Fruit fly (Drosophila melanogaster) whole organism, wandering third instar larva: ENCODE results near the gene CG7878.

Experiments
- Abd-B ChIP-seq: fragments of >200 bp; optimal IDR thresholded peaks from 2 replicates; lab custom pipeline; 2017; ENCODE audit warnings: missing biosample characterization, missing genetic modification characterization
- CG32264 ChIP-seq: fragments of 200-800 bp; sonication (Bioruptor generic); optimal IDR thresholded peaks from 2 replicates; lab custom pipeline; 2016; ENCODE audit warnings: missing biosample characterization, missing genetic modification characterization
- CG9705 ChIP-seq: fragments of 200-800 bp; sonication (Bioruptor generic); optimal IDR thresholded peaks from 2 replicates; lab custom pipeline; 2018; ENCODE audit warnings: missing biosample characterization, mild to moderate bottlenecking, missing genetic modification characterization
- CrebA ChIP-seq: fragments of 200-800 bp; sonication (Bioruptor generic); optimal IDR thresholded peaks from 2 replicates; lab custom pipeline; 2016; ENCODE audit warnings: missing biosample characterization, mild to moderate bottlenecking, missing genetic modification characterization, borderline replicate concordance
- Dfd ChIP-seq: fragments of >200 bp; optimal IDR thresholded peaks from 2 replicates; lab custom pipeline; 2017; ENCODE audit warnings: missing biosample characterization, missing genetic modification characterization
- Dif ChIP-seq: fragments of 200-275, 200-300 bp; sonication (Bioruptor generic); optimal IDR thresholded peaks from 2 replicates; lab custom pipeline; 2018; ENCODE audit warnings: missing biosample characterization, missing genetic modification characterization; ENCODE audit not compliant: partially characterized antibody
- GATAd ChIP-seq: sonication (Bioruptor generic); optimal IDR thresholded peaks from 2 replicates; lab custom pipeline; 2016; ENCODE audit warnings: missing biosample characterization, missing genetic modification characterization
- HLH106 ChIP-seq: fragments of 200-800 bp; optimal IDR thresholded peaks from 3 replicates; lab custom pipeline; 2019; ENCODE audit warnings: missing biosample characterization, mild to moderate bottlenecking, missing genetic modification characterization, moderate library complexity
- Hnf4 ChIP-seq: fragments of 200-800 bp; sonication (Bioruptor generic); optimal IDR thresholded peaks from 2 replicates; lab custom pipeline; 2016; ENCODE audit warnings: missing biosample characterization, mild to moderate bottlenecking, missing genetic modification characterization
- Hr78 ChIP-seq: fragments of >200 bp; optimal IDR thresholded peaks from 2 replicates; lab custom pipeline; 2017; ENCODE audit warnings: missing biosample characterization, missing genetic modification characterization
- Hr83 ChIP-seq: fragments of 200-300 bp; sonication (Bioruptor generic); optimal IDR thresholded peaks from 2 replicates; lab custom pipeline; 2016; ENCODE audit warnings: missing biosample characterization, mild to moderate bottlenecking, missing genetic modification characterization, moderate library complexity; ENCODE audit not compliant: poor library complexity, severe bottlenecking
- Jra ChIP-seq: sonication (Bioruptor generic); optimal IDR thresholded peaks from 2 replicates; lab custom pipeline; 2016; ENCODE audit warnings: missing biosample characterization, missing genetic modification characterization
- Mio ChIP-seq: sonication (Bioruptor generic); optimal IDR thresholded peaks from 2 replicates; lab custom pipeline; 2016; ENCODE audit warnings: missing biosample characterization, missing genetic modification characterization
- Myc ChIP-seq: fragments of >200 bp; optimal IDR thresholded peaks from 2 replicates; lab custom pipeline; 2017
- N ChIP-seq: fragments of >200 bp; optimal IDR thresholded peaks from 2 replicates; lab custom pipeline; 2018; ENCODE audit warnings: missing biosample characterization, missing external identifiers, missing genetic modification characterization
- OdsH ChIP-seq: fragments of 200-800 bp; sonication (Bioruptor generic); optimal IDR thresholded peaks from 2 replicates; lab custom pipeline; 2016; ENCODE audit warnings: missing biosample characterization, mild to moderate bottlenecking, missing genetic modification characterization
- Rel ChIP-seq, 2 experiments: fragments of 200-800 bp; sonication (Bioruptor generic) in 1 of 2; optimal IDR thresholded peaks; 2 replicates in 1 of 2; 3 replicates in 1 of 2; lab custom pipeline; 2016 to 2019; ENCODE audit warnings: mild to moderate bottlenecking in 2 of 2, missing biosample characterization in 2 of 2, missing genetic modification characterization in 2 of 2, moderate library complexity in 1 of 2
- Sp1 ChIP-seq: fragments of 200-800 bp; sonication (Bioruptor generic); optimal IDR thresholded peaks from 3 replicates; lab custom pipeline; 2019; ENCODE audit warnings: missing biosample characterization, mild to moderate bottlenecking, missing genetic modification characterization, moderate library complexity
- Vsx2 ChIP-seq: fragments of 200-300, 225-300 bp; sonication (Bioruptor generic); optimal IDR thresholded peaks from 2 replicates; lab custom pipeline; 2018; ENCODE audit warnings: missing biosample characterization, missing genetic modification characterization; ENCODE audit not compliant: partially characterized antibody
- br ChIP-seq: fragments of 200-800 bp; sonication (Bioruptor generic); optimal IDR thresholded peaks from 2 replicates; lab custom pipeline; 2016; ENCODE audit warnings: missing biosample characterization, missing genetic modification characterization
- brk ChIP-seq: fragments of 200-800 bp; sonication (Bioruptor generic); optimal IDR thresholded peaks from 2 replicates; lab custom pipeline; 2016; ENCODE audit warnings: missing biosample characterization, mild to moderate bottlenecking, missing genetic modification characterization
- dl ChIP-seq, 2 experiments: fragments of 175-275, 200-275 bp in 1 of 2; fragments of 200-275 bp in 1 of 2; sonication (Bioruptor generic); optimal IDR thresholded peaks; lab custom pipeline; 2018; ENCODE audit warnings: mild to moderate bottlenecking in 2 of 2, missing biosample characterization in 2 of 2, missing genetic modification characterization in 2 of 2, moderate library complexity in 2 of 2; ENCODE audit not compliant: partially characterized antibody in 2 of 2, insufficient read depth in 1 of 2
- dmrt93B ChIP-seq: fragments of 200-800 bp; sonication (Bioruptor generic); optimal IDR thresholded peaks from 2 replicates; lab custom pipeline; 2018; ENCODE audit warnings: missing biosample characterization, mild to moderate bottlenecking, missing genetic modification characterization
- dsf ChIP-seq: sonication (Bioruptor generic); optimal IDR thresholded peaks from 2 replicates; lab custom pipeline; 2016; ENCODE audit warnings: missing biosample characterization, missing genetic modification characterization, borderline replicate concordance
- ey ChIP-seq: fragments of 200-800 bp; sonication (Bioruptor generic); optimal IDR thresholded peaks from 2 replicates; lab custom pipeline; 2016; ENCODE audit warnings: missing biosample characterization, missing genetic modification characterization
- foxo ChIP-seq, 2 experiments: fragments of 200-800 bp; sonication (Bioruptor generic); optimal IDR thresholded peaks; 2 replicates in 1 of 2; 3 replicates in 1 of 2; lab custom pipeline; 2016 to 2017; ENCODE audit warnings: missing biosample characterization in 2 of 2, missing genetic modification characterization in 2 of 2
- fru ChIP-seq: fragments of 200-800 bp; sonication (Bioruptor generic); optimal IDR thresholded peaks from 3 replicates; lab custom pipeline; 2016; ENCODE audit warnings: missing biosample characterization, mild to moderate bottlenecking, missing genetic modification characterization
- h ChIP-seq: fragments of 200-800 bp; sonication (Bioruptor generic); optimal IDR thresholded peaks from 3 replicates; lab custom pipeline; 2016; ENCODE audit warnings: missing biosample characterization, mild to moderate bottlenecking, missing genetic modification characterization
- jim ChIP-seq: fragments of 175-275, 200-325 bp; sonication (Bioruptor generic); optimal IDR thresholded peaks from 2 replicates; lab custom pipeline; 2016; ENCODE audit warnings: missing biosample characterization, mild to moderate bottlenecking, missing genetic modification characterization
- lola ChIP-seq: fragments of >200 bp; optimal IDR thresholded peaks from 2 replicates; lab custom pipeline; 2017; ENCODE audit warnings: missing biosample characterization, missing genetic modification characterization
- pan ChIP-seq: fragments of >200 bp; optimal IDR thresholded peaks from 2 replicates; lab custom pipeline; 2017
- psq ChIP-seq: fragments of 200-800 bp; sonication (Bioruptor generic); optimal IDR thresholded peaks from 3 replicates; lab custom pipeline; 2017; ENCODE audit warnings: missing biosample characterization, mild to moderate bottlenecking, missing genetic modification characterization, moderate library complexity
- rgr ChIP-seq: fragments of 200-800 bp; sonication (Bioruptor generic); optimal IDR thresholded peaks from 3 replicates; lab custom pipeline; 2016; ENCODE audit warnings: missing biosample characterization, mild to moderate bottlenecking, missing genetic modification characterization
- sage ChIP-seq: fragments of 200-800 bp; sonication (Bioruptor generic); optimal IDR thresholded peaks from 2 replicates; lab custom pipeline; 2016; ENCODE audit warnings: missing biosample characterization, mild to moderate bottlenecking, missing genetic modification characterization
- sv ChIP-seq: fragments of 200-800 bp; sonication (Bioruptor generic); optimal IDR thresholded peaks from 3 replicates; lab custom pipeline; 2016; ENCODE audit warnings: missing biosample characterization, missing genetic modification characterization
- tai ChIP-seq: sonication (Bioruptor generic); optimal IDR thresholded peaks from 2 replicates; lab custom pipeline; 2016; ENCODE audit warnings: missing biosample characterization, missing genetic modification characterization
- usp ChIP-seq: fragments of >200 bp; optimal IDR thresholded peaks from 2 replicates; lab custom pipeline; 2017; ENCODE audit warnings: missing biosample characterization, missing genetic modification characterization
- woc ChIP-seq: sonication (Bioruptor generic); optimal IDR thresholded peaks from 2 replicates; lab custom pipeline; 2016; ENCODE audit warnings: missing biosample characterization, mild to moderate bottlenecking, missing genetic modification characterization

Gene CG7878

dm6 chr3R:8119457-8120337 lies 2.8 kb upstream of the CG7878 start:
- TF ChIP-seq sv (no peak), CG9705 (GFP tag; lab: Kevin White, UChicago) (peak; percentile 23), Mio (GFP tag; lab: Kevin White, UChicago) (peak; percentile 35), CrebA (GFP tag; lab: Kevin White, UChicago) (no peak), brk (GFP tag; lab: Kevin White, UChicago) (peak; percentile 77), Sp1 (GFP tag; lab: Kevin White, UChicago) (peak; percentile 95), br (peak; percentile 61), foxo (GFP tag; optimal IDR thresholded peaks at IDR 0.05; lab: Kevin White, UChicago) (peak in 1 of 2 experiments; percentile 88), usp (GFP tag; lab: Kevin White, UChicago) (no peak), OdsH (GFP tag; lab: Kevin White, UChicago) (peak; percentile 90), tai (peak; percentile 69), Dif (GFP tag; lab: Kevin White, UChicago) (peak; percentile 85), sage (peak; percentile 39), lola (GFP tag; lab: Kevin White, UChicago) (no peak), Vsx2 (GFP tag; lab: Kevin White, UChicago) (no peak), Myc (no peak), pan (no peak), CG32264 (GFP tag; lab: Kevin White, UChicago) (peak; percentile 36), Hnf4 (peak; percentile 62), Abd-B (GFP tag; lab: Kevin White, UChicago) (no peak), rgr (GFP tag; lab: Kevin White, UChicago) (peak; percentile 81), dmrt93B (peak; percentile 74), h (GFP tag; lab: Kevin White, UChicago) (peak; percentile 66), Jra (GFP tag; lab: Kevin White, UChicago) (peak; percentile 95), Hr78 (GFP tag; lab: Kevin White, UChicago) (no peak), psq (GFP tag; lab: Kevin White, UChicago) (peak; percentile 95), dsf (GFP tag; lab: Kevin White, UChicago) (peak; percentile 44), jim (GFP tag; lab: Kevin White, UChicago) (no peak), Hr83 (GFP tag; lab: Kevin White, UChicago) (peak; percentile 77), N (GFP tag; lab: Kevin White, UChicago) (no peak), Rel (GFP tag; optimal IDR thresholded peaks at IDR 0.05; lab: Kevin White, UChicago) (peak; percentile 59), Rel (tag; optimal IDR thresholded peaks at IDR 0.05; lab: Kevin White, UChicago) (peak; percentile 89), woc (peak; percentile 41), GATAd (GFP tag; lab: Kevin White, UChicago) (no peak), ey (peak; percentile 48), Dfd (GFP tag; lab: Kevin White, UChicago) (no peak), dl (GFP tag; optimal IDR thresholded peaks at IDR 0.05; lab: Kevin White, UChicago; ENCODE audit: insufficient read depth in 1 of 2, partially characterized antibody in 2 of 2) (peak; percentile 78 to 90), fru (GFP tag; lab: Kevin White, UChicago) (peak; percentile 87), HLH106 (peak; percentile 95)
- TF ChIP-seq, all 38 proteins: peak for 25

dm6 chr3R:8120338-8120662 lies 2.2 kb upstream of the CG7878 start:
- TF ChIP-seq usp (GFP tag; lab: Kevin White, UChicago) (no peak), Rel (GFP tag; optimal IDR thresholded peaks at IDR 0.05; lab: Kevin White, UChicago) (no peak), Rel (tag; optimal IDR thresholded peaks at IDR 0.05; lab: Kevin White, UChicago) (peak; percentile 49), foxo (GFP tag; optimal IDR thresholded peaks at IDR 0.05; lab: Kevin White, UChicago) (no peak), Myc (peak; percentile 86)
